Fruit fly (Drosophila melanogaster) whole organism, embryonic: ENCODE data around the gene Aasdh.

ENCODE experiments used
- Bdp1 ChIP-seq: fragments of 200-800 bp; sonication (Bioruptor generic); optimal IDR thresholded peaks from 3 replicates; lab custom pipeline; 2016; ENCODE audit warnings: missing biosample characterization, missing genetic modification characterization
- CG5245 ChIP-seq: fragments of 200-800 bp; sonication (Bioruptor generic); optimal IDR thresholded peaks from 3 replicates; lab custom pipeline; 2016; ENCODE audit warnings: missing biosample characterization, missing genetic modification characterization
- CG6791 ChIP-seq: fragments of 200-800 bp; sonication (Bioruptor generic); IDR thresholded peaks from 3 replicates; pipeline ENCODE4 v1.3.6; 2022; ENCODE audit warnings: missing biosample characterization, missing genetic modification characterization; ENCODE audit not compliant: partially characterized antibody
- Dip2 ChIP-seq: fragments of 200-800 bp; sonication (Bioruptor generic); IDR thresholded peaks from 2 replicates; pipeline ENCODE4 v1.3.6; 2022; ENCODE audit warnings: missing biosample characterization, missing genetic modification characterization
- Oaz ChIP-seq: fragments of 200-800 bp; sonication (Bioruptor generic); IDR thresholded peaks from 2 replicates; pipeline ENCODE4 v1.3.6; 2022; ENCODE audit warnings: missing biosample characterization, missing genetic modification characterization
- fd102C ChIP-seq: fragments of 200-800 bp; sonication (Bioruptor generic); optimal IDR thresholded peaks from 2 replicates; lab custom pipeline; 2018; ENCODE audit warnings: missing biosample characterization, mild to moderate bottlenecking, missing genetic modification characterization, moderate library complexity
- jing ChIP-seq: fragments of 200-800 bp; sonication (Bioruptor generic); optimal IDR thresholded peaks from 2 replicates; lab custom pipeline; 2018; ENCODE audit warnings: missing biosample characterization, mild to moderate bottlenecking, missing genetic modification characterization
- klu ChIP-seq: fragments of 200-800 bp; sonication (Bioruptor generic); IDR thresholded peaks from 2 replicates; pipeline ENCODE4 v1.3.6; 2022; ENCODE audit warnings: missing biosample characterization, missing genetic modification characterization
- lbe ChIP-seq: fragments of 200-800 bp; sonication (Bioruptor generic); optimal IDR thresholded peaks from 2 replicates; lab custom pipeline; 2016; ENCODE audit warnings: missing biosample characterization, mild to moderate bottlenecking, missing genetic modification characterization
- lola ChIP-seq, 3 experiments: fragments of >200 bp in 2 of 3; fragments of 200-800 bp in 1 of 3; sonication (Bioruptor generic) in 1 of 3; optimal IDR thresholded peaks; 2 replicates each; lab custom pipeline; 2017 to 2019; ENCODE audit warnings: missing biosample characterization in 3 of 3, missing genetic modification characterization in 3 of 3, mild to moderate bottlenecking in 1 of 3, moderate library complexity in 1 of 3
- pita ChIP-seq: fragments of 200-800 bp; sonication (Bioruptor generic); optimal IDR thresholded peaks from 2 replicates; lab custom pipeline; 2017; ENCODE audit warnings: missing biosample characterization, mild to moderate bottlenecking, missing genetic modification characterization

- no peak for TF ChIP-seq Dip2 (GFP tag; lab: Robert Waterston, UW)
- no peak for TF ChIP-seq lola (GFP tag; optimal IDR thresholded peaks at IDR 0.05; lab: Kevin White, UChicago)
- TF ChIP-seq CG6791: no peak
- no peak for TF ChIP-seq Oaz (GFP tag; lab: Robert Waterston, UW)
- TF ChIP-seq fd102C (GFP tag; lab: Kevin White, UChicago): no peak
- TF ChIP-seq lbe: no peak
- no peak for TF ChIP-seq Bdp1
- TF ChIP-seq pita (GFP tag; lab: Kevin White, UChicago): no peak
- TF ChIP-seq jing: no peak
- TF ChIP-seq klu: no peak
- no peak for TF ChIP-seq CG5245
These were observed 53.2 kb downstream of the Aasdh start, which contains the start of the genes Peritrophin-15a and CG13385 for dm6 chr2L:8395996-8396699.
